Comparison of ENCODE assay signal across 8 worm cellular contexts in genomic region chrII:11238869-11239647, ce11.
TF ChIP-seq lines count a peak whose summit lies in the region.

rpn-9 (minus strand) TSS chrII:11238919.
T06D8.9 (plus strand) TSS chrII:11239597.

TF ChIP-seq in whole organism, L1 larva, 84 proteins besides CTCF, POLR2A, EP300 and RAD21 (continues in another document):
- no peak for TF ChIP-seq ceh-8 (GFP tag; optimal IDR thresholded peaks at IDR 0.05; lab: Kevin White, UChicago)
- peak; percentile 94 for TF ChIP-seq lin-15B (tag; optimal IDR thresholded peaks at IDR 0.05; lab: Kevin White, UChicago)
- TF ChIP-seq fkh-4 (tag; optimal IDR thresholded peaks at IDR 0.05; lab: Kevin White, UChicago; ENCODE audit: borderline replicate concordance) = no peak
- no peak for TF ChIP-seq tlp-1 (tag; optimal IDR thresholded peaks at IDR 0.05; lab: Kevin White, UChicago)
- peak; percentile 89 for TF ChIP-seq mep-1 (tag; optimal IDR thresholded peaks at IDR 0.05; lab: Kevin White, UChicago)
- peak; percentile 81 for TF ChIP-seq xbp-1 (tag; optimal IDR thresholded peaks at IDR 0.05; lab: Kevin White, UChicago)
- TF ChIP-seq zip-4 (GFP tag; optimal IDR thresholded peaks at IDR 0.05; lab: Kevin White, UChicago) = no peak
- peak; percentile 63 to 88 (median 67) for TF ChIP-seq ceh-82 (tag; optimal IDR thresholded peaks at IDR 0.05; lab: Kevin White, UChicago)
- TF ChIP-seq sptf-1 (tag; optimal IDR thresholded peaks at IDR 0.05; lab: Kevin White, UChicago) = no peak
- no peak for TF ChIP-seq Y116A8C.19 (tag; optimal IDR thresholded peaks at IDR 0.05; lab: Kevin White, UChicago; ENCODE audit: borderline replicate concordance)

TF ChIP-seq in whole organism, L2 larva, 48 proteins besides CTCF, POLR2A, EP300 and RAD21 (continues in another document):
- TF ChIP-seq F13H6.1 (tag; optimal IDR thresholded peaks at IDR 0.05; lab: Kevin White, UChicago) (peak; percentile 69), aly-2 (tag; optimal IDR thresholded peaks at IDR 0.05; lab: Kevin White, UChicago) (no peak), nhr-10 (tag; optimal IDR thresholded peaks at IDR 0.05; lab: Kevin White, UChicago) (no peak), Y55F3AM.14 (GFP tag; optimal IDR thresholded peaks at IDR 0.05; lab: Kevin White, UChicago) (no peak), sma-3 (GFP tag; optimal IDR thresholded peaks at IDR 0.05; lab: Kevin White, UChicago) (peak; percentile 67), elt-1 (tag; optimal IDR thresholded peaks at IDR 0.05; lab: Kevin White, UChicago) (no peak), lsy-2 (tag; optimal IDR thresholded peaks at IDR 0.05; lab: Kevin White, UChicago) (peak; percentile 69 to 92), sma-9 (GFP tag; optimal IDR thresholded peaks at IDR 0.05; lab: Kevin White, UChicago) (peak; percentile 66), sma-9 (tag; optimal IDR thresholded peaks at IDR 0.05; lab: Kevin White, UChicago) (no peak), nhr-77 (tag; optimal IDR thresholded peaks at IDR 0.05; lab: Kevin White, UChicago) (no peak), ztf-11 (tag; optimal IDR thresholded peaks at IDR 0.05; lab: Kevin White, UChicago) (no peak), lin-11 (tag; optimal IDR thresholded peaks at IDR 0.05; lab: Kevin White, UChicago) (peak; percentile 45)

TF ChIP-seq in whole organism, L3 larva, 47 proteins besides CTCF, POLR2A, EP300 and RAD21 (continues in another document):
- peak; percentile 86 for TF ChIP-seq nhr-23 (tag; optimal IDR thresholded peaks at IDR 0.05; lab: Kevin White, UChicago)
- TF ChIP-seq elt-2 (tag; optimal IDR thresholded peaks at IDR 0.05; lab: Kevin White, UChicago) = peak; percentile 53
- no peak for TF ChIP-seq egl-27 (tag; optimal IDR thresholded peaks at IDR 0.05; lab: Kevin White, UChicago)
- peak; percentile 44 for TF ChIP-seq ama-1 (optimal IDR thresholded peaks at IDR 0.05; lab: Kevin White, UChicago)
- TF ChIP-seq egl-5 (tag; optimal IDR thresholded peaks at IDR 0.05; lab: Kevin White, UChicago) = peak; percentile 91
- TF ChIP-seq R02D3.7 (tag; optimal IDR thresholded peaks at IDR 0.05; lab: Kevin White, UChicago) = peak; percentile 37
- TF ChIP-seq elt-1 (tag; optimal IDR thresholded peaks at IDR 0.05; lab: Kevin White, UChicago) = peak; percentile 44
- TF ChIP-seq pha-4 (tag; optimal IDR thresholded peaks at IDR 0.05; lab: Kevin White, UChicago) = peak; percentile 95
- TF ChIP-seq hmg-11 (tag; optimal IDR thresholded peaks at IDR 0.05; lab: Kevin White, UChicago) = peak; percentile 62
- no peak for TF ChIP-seq ceh-9 (tag; optimal IDR thresholded peaks at IDR 0.05; lab: Kevin White, UChicago)
- TF ChIP-seq lin-15B (tag; optimal IDR thresholded peaks at IDR 0.05; lab: Kevin White, UChicago) = peak; percentile 97
- TF ChIP-seq lsy-12 (tag; optimal IDR thresholded peaks at IDR 0.05; lab: Kevin White, UChicago) = peak; percentile 24

TF ChIP-seq in whole organism, L4 larva, 104 proteins besides CTCF, POLR2A, EP300 and RAD21 (continues in another document):
- TF ChIP-seq F49E8.2 (tag; optimal IDR thresholded peaks at IDR 0.05; lab: Kevin White, UChicago; ENCODE audit: borderline replicate concordance) (peak; percentile 14), daf-12 (tag; optimal IDR thresholded peaks at IDR 0.05; lab: Kevin White, UChicago) (no peak), jun-1 (tag; optimal IDR thresholded peaks at IDR 0.05; lab: Kevin White, UChicago) (no peak), ceh-62 (tag; optimal IDR thresholded peaks at IDR 0.05; lab: Kevin White, UChicago) (no peak), lin-13 (GFP tag; optimal IDR thresholded peaks at IDR 0.05; lab: Kevin White, UChicago) (peak; percentile 87), T26A8.4 (GFP tag; IDR thresholded peaks at IDR 0.05; lab: Robert Waterston, UW) (no peak), arid-1 (GFP tag; conservative IDR thresholded peaks at IDR 0.05; lab: Robert Waterston, UW) (peak; percentile 66; the same call in 1 of the 2 replicates), saeg-2 (GFP tag; IDR thresholded peaks at IDR 0.05; lab: Robert Waterston, UW) (no peak), mep-1 (tag; optimal IDR thresholded peaks at IDR 0.05; lab: Kevin White, UChicago) (peak; percentile 91), nhr-6 (tag; optimal IDR thresholded peaks at IDR 0.05; lab: Kevin White, UChicago) (peak; percentile 36), F26F4.8 (GFP tag; conservative IDR thresholded peaks at IDR 0.05; lab: Robert Waterston, UW) (no peak), ceh-82 (tag; optimal IDR thresholded peaks at IDR 0.05; lab: Kevin White, UChicago) (no peak)

TF ChIP-seq in whole organism, late embryonic, 69 proteins besides CTCF, POLR2A, EP300 and RAD21 (continues in another document):
- no peak for TF ChIP-seq zip-5 (tag; optimal IDR thresholded peaks at IDR 0.05; lab: Kevin White, UChicago)
- TF ChIP-seq hlh-8 (tag; optimal IDR thresholded peaks at IDR 0.05; lab: Kevin White, UChicago) = peak; percentile 23
- no peak for TF ChIP-seq ceh-6 (GFP tag; optimal IDR thresholded peaks at IDR 0.05; lab: Kevin White, UChicago)
- no peak for TF ChIP-seq Y22D7AL.16 (tag; optimal IDR thresholded peaks at IDR 0.05; lab: Kevin White, UChicago)
- TF ChIP-seq pha-2 (tag; optimal IDR thresholded peaks at IDR 0.05; lab: Kevin White, UChicago) = no peak
- no peak for TF ChIP-seq pqm-1 (tag; optimal IDR thresholded peaks at IDR 0.05; lab: Kevin White, UChicago)
- TF ChIP-seq ceh-22 (tag; optimal IDR thresholded peaks at IDR 0.05; lab: Kevin White, UChicago) = no peak
- TF ChIP-seq pat-9 (tag; optimal IDR thresholded peaks at IDR 0.05; lab: Kevin White, UChicago) = no peak
- no peak for TF ChIP-seq madf-2 (tag; optimal IDR thresholded peaks at IDR 0.05; lab: Kevin White, UChicago)
- no peak for TF ChIP-seq lim-6 (tag; optimal IDR thresholded peaks at IDR 0.05; lab: Kevin White, UChicago)
- no peak for TF ChIP-seq unc-86 (tag; optimal IDR thresholded peaks at IDR 0.05; lab: Kevin White, UChicago)
- peak; percentile 59 for TF ChIP-seq hlh-30 (tag; optimal IDR thresholded peaks at IDR 0.05; lab: Kevin White, UChicago; ENCODE audit: insufficient read depth)
- peak; percentile 73 for TF ChIP-seq nfya-1 (tag; optimal IDR thresholded peaks at IDR 0.05; lab: Kevin White, UChicago)

TF ChIP-seq in whole organism, midembryonic, 9 proteins besides CTCF, POLR2A, EP300 and RAD21:
- no peak for TF ChIP-seq med-1 (GFP tag; optimal IDR thresholded peaks at IDR 0.05; lab: Kevin White, UChicago; ENCODE audit: insufficient read depth)
- peak; percentile 80 for TF ChIP-seq cog-1 (tag; optimal IDR thresholded peaks at IDR 0.05; lab: Kevin White, UChicago)
- TF ChIP-seq ztf-23 (GFP tag; IDR thresholded peaks at IDR 0.05; lab: Robert Waterston, UW) = no peak
- no peak for TF ChIP-seq T22C8.4 (GFP tag; IDR thresholded peaks at IDR 0.05; lab: Robert Waterston, UW)
- TF ChIP-seq ref-1 (GFP tag; conservative IDR thresholded peaks at IDR 0.05; lab: Robert Waterston, UW) = no peak
- no peak for TF ChIP-seq tab-1 (GFP tag; IDR thresholded peaks at IDR 0.05; lab: Robert Waterston, UW)
- no peak for TF ChIP-seq ztf-29 (GFP tag; IDR thresholded peaks at IDR 0.05; lab: Robert Waterston, UW)
- no peak for TF ChIP-seq klf-2 (GFP tag; conservative IDR thresholded peaks at IDR 0.05; lab: Robert Waterston, UW)
- TF ChIP-seq flt-1 (GFP tag; IDR thresholded peaks at IDR 0.05; lab: Robert Waterston, UW) = 0 out of 2 replicates have a peak, but pooled peaks have one; percentile 4

TF ChIP-seq in whole organism, mixed stage, embryonic, 35 proteins besides CTCF, POLR2A, EP300 and RAD21 (continues in another document):
- TF ChIP-seq elt-3 (tag; optimal IDR thresholded peaks at IDR 0.05; lab: Kevin White, UChicago) = no peak
- TF ChIP-seq ham-2 (GFP tag; optimal IDR thresholded peaks at IDR 0.05; lab: Kevin White, UChicago) = no peak
- TF ChIP-seq unc-39 (tag; optimal IDR thresholded peaks at IDR 0.05; lab: Kevin White, UChicago) = no peak
- no peak for TF ChIP-seq ces-1 (GFP tag; optimal IDR thresholded peaks at IDR 0.05; lab: Kevin White, UChicago)
- peak; percentile 69 for TF ChIP-seq lin-13 (tag; optimal IDR thresholded peaks at IDR 0.05; lab: Kevin White, UChicago)
- TF ChIP-seq bed-3 (GFP tag; optimal IDR thresholded peaks at IDR 0.05; lab: Kevin White, UChicago) = no peak
- TF ChIP-seq pha-4 (tag; optimal IDR thresholded peaks at IDR 0.05; lab: Kevin White, UChicago) = peak; percentile 68
- no peak for TF ChIP-seq sptf-1 (tag; optimal IDR thresholded peaks at IDR 0.05; lab: Kevin White, UChicago)
- TF ChIP-seq nhr-237 (tag; optimal IDR thresholded peaks at IDR 0.05; lab: Kevin White, UChicago) = peak; percentile 91
- TF ChIP-seq elt-1 (tag; optimal IDR thresholded peaks at IDR 0.05; lab: Kevin White, UChicago; ENCODE audit: borderline replicate concordance, insufficient read depth) = no peak
- TF ChIP-seq M03D4.4 (tag; optimal IDR thresholded peaks at IDR 0.05; lab: Kevin White, UChicago) = no peak
- TF ChIP-seq blmp-1 (tag; optimal IDR thresholded peaks at IDR 0.05; lab: Kevin White, UChicago) = peak; percentile 26
- TF ChIP-seq ceh-43 (GFP tag; optimal IDR thresholded peaks at IDR 0.05; lab: Kevin White, UChicago) = no peak
- peak; percentile 24 for TF ChIP-seq drap-1 (GFP tag; optimal IDR thresholded peaks at IDR 0.05; lab: Kevin White, UChicago)
- no peak for TF ChIP-seq flh-1 (GFP tag; optimal IDR thresholded peaks at IDR 0.05; lab: Kevin White, UChicago)
- TF ChIP-seq hlh-1 (tag; optimal IDR thresholded peaks at IDR 0.05; lab: Kevin White, UChicago) = peak; percentile 62

TF ChIP-seq in whole organism, young adult, 124 proteins besides CTCF, POLR2A, EP300 and RAD21 (continues in another document):
- TF ChIP-seq rpc-1 (optimal IDR thresholded peaks at IDR 0.05; lab: Kevin White, UChicago) (no peak), rpc-1 (tag; optimal IDR thresholded peaks at IDR 0.05; lab: Kevin White, UChicago) (no peak), ceh-100 (GFP tag; IDR thresholded peaks at IDR 0.05; lab: Robert Waterston, UW) (peak; percentile 62; the same call in 1 of the 2 replicates), unc-130 (GFP tag; optimal IDR thresholded peaks at IDR 0.05; lab: Kevin White, UChicago) (peak; percentile 70), Y53F4B.3 (GFP tag; IDR thresholded peaks at IDR 0.05; lab: Robert Waterston, UW) (no peak), repo-1 (tag; optimal IDR thresholded peaks at IDR 0.05; lab: Kevin White, UChicago) (no peak), madf-8 (GFP tag; conservative IDR thresholded peaks at IDR 0.05; lab: Robert Waterston, UW) (peak; percentile 66), snpc-4 (GFP tag; optimal IDR thresholded peaks at IDR 0.05; lab: Kevin White, UChicago) (peak; percentile 17), snpc-4 (tag; optimal IDR thresholded peaks at IDR 0.05; lab: Kevin White, UChicago) (peak; percentile 70 to 80 (median 76)), lin-35 (GFP tag; optimal IDR thresholded peaks at IDR 0.05; lab: Kevin White, UChicago) (peak in 2 of 3 experiments; percentile 15 to 71), madf-6 (GFP tag; IDR thresholded peaks at IDR 0.05; lab: Robert Waterston, UW) (peak; percentile 90), mxl-1 (tag; optimal IDR thresholded peaks at IDR 0.05; lab: Kevin White, UChicago) (no peak), B0336.3 (GFP tag; IDR thresholded peaks at IDR 0.05; lab: Robert Waterston, UW) (peak; percentile 28; the same call in 1 of the 2 replicates), D2030.7 (GFP tag; IDR thresholded peaks at IDR 0.05; lab: Robert Waterston, UW) (peak; percentile 89), dpl-1 (GFP tag; optimal IDR thresholded peaks at IDR 0.05; lab: Kevin White, UChicago) (peak; percentile 66), let-526 (GFP tag; IDR thresholded peaks at IDR 0.05; lab: Robert Waterston, UW) (0 out of 2 replicates have a peak, but pooled peaks have one; percentile 20)
